Fruit fly (Drosophila melanogaster): ENCODE measurements around the gene sit.

DNA sequence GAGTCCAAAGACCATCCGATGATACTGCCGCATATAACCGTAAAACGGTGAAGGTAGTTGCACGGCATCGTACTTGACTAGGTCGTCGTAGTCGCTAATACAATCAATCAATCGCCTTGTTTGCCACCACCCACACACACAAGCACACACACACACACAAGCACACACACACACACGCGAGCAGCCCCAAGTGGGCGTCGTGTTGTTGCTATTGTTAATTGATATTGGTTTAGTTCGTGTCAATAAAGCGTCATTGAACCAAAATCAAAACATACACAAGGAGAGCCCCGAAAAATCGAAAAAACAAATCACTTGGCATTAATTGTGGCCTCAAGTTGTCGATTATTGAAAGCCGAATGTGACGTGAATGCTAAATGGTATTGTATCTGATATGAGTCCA is 34.1 kb upstream of the sit start:
- TF ChIP-seq tj (GFP tag; optimal IDR thresholded peaks at IDR 0.05), result no peak
- no peak for TF ChIP-seq Clk (GFP tag; optimal IDR thresholded peaks at IDR 0.05)
- no peak for TF ChIP-seq bab1 (GFP tag; optimal IDR thresholded peaks at IDR 0.05)
- no peak for TF ChIP-seq toe (GFP tag; optimal IDR thresholded peaks at IDR 0.05)
- no peak for TF ChIP-seq cnc (optimal IDR thresholded peaks at IDR 0.05)
- no peak for TF ChIP-seq Mnt (GFP tag; optimal IDR thresholded peaks at IDR 0.05)
- TF ChIP-seq kay (GFP tag; ENCODE audit: borderline replicate concordance), result no peak
- TF ChIP-seq CG1620 (GFP tag; optimal IDR thresholded peaks at IDR 0.05), result no peak
- no peak for TF ChIP-seq Hr96 (GFP tag; optimal IDR thresholded peaks at IDR 0.05)

All from whole organism, adult.